Worm (Caenorhabditis elegans): ENCODE measurements around the gene H35N09.2.

Gene H35N09.2

ce11 chrX:8638679-8639184 is 33.9 kb upstream of the H35N09.2 start (continued):
- TF ChIP-seq ztf-22 (GFP tag; optimal IDR thresholded peaks at IDR 0.05) (no peak), K11D2.4 (GFP tag; IDR thresholded peaks at IDR 0.05) (no peak), mel-28 (tag; optimal IDR thresholded peaks at IDR 0.05; ENCODE audit: borderline replicate concordance) (no peak), Y56A3A.18 (GFP tag; IDR thresholded peaks at IDR 0.05) (no peak), rpc-1 (optimal IDR thresholded peaks at IDR 0.05) (peak; percentile 88), rpc-1 (tag; optimal IDR thresholded peaks at IDR 0.05) (peak; percentile 97), akir-1 (GFP tag; optimal IDR thresholded peaks at IDR 0.05) (peak; percentile 23), ama-1 (optimal IDR thresholded peaks at IDR 0.05) (no peak), ama-1 (GFP tag; optimal IDR thresholded peaks at IDR 0.05) (peak in 1 of 2 experiments; percentile 64), rec-8 (tag; optimal IDR thresholded peaks at IDR 0.05) (peak; percentile 54 to 61), ceh-27 (GFP tag; optimal IDR thresholded peaks at IDR 0.05) (no peak), madf-10 (tag; optimal IDR thresholded peaks at IDR 0.05) (peak; percentile 18), rcor-1 (GFP tag; IDR thresholded peaks at IDR 0.05) (peak; percentile 35; the same call in 1 of the 2 replicates), athp-1 (tag; optimal IDR thresholded peaks at IDR 0.05) (no peak), B0035.1 (tag; optimal IDR thresholded peaks at IDR 0.05) (no peak), D2030.7 (GFP tag; IDR thresholded peaks at IDR 0.05) (peak; percentile 68), F10E7.11 (tag; optimal IDR thresholded peaks at IDR 0.05) (no peak), F23B12.7 (tag; optimal IDR thresholded peaks at IDR 0.05; ENCODE audit: insufficient read depth) (no peak), dpff-1 (tag; optimal IDR thresholded peaks at IDR 0.05) (no peak), xnd-1 (tag; optimal IDR thresholded peaks at IDR 0.05) (no peak), ztf-3 (GFP tag; optimal IDR thresholded peaks at IDR 0.05) (no peak), lin-26 (GFP tag; IDR thresholded peaks at IDR 0.05) (peak; percentile 88), B0019.2 (GFP tag; conservative IDR thresholded peaks at IDR 0.05) (no peak), unc-62 (GFP tag; optimal IDR thresholded peaks at IDR 0.05) (no peak), tlf-1 (GFP tag; optimal IDR thresholded peaks at IDR 0.05) (no peak), aptf-2 (GFP tag; conservative IDR thresholded peaks at IDR 0.05) (no peak), somi-1 (GFP tag; optimal IDR thresholded peaks at IDR 0.05) (peak; percentile 3), Y53G8AR.9 (GFP tag; conservative IDR thresholded peaks at IDR 0.05) (0 out of 2 replicates have a peak, but pooled peaks have one; percentile 35), snpc-1.3 (tag; optimal IDR thresholded peaks at IDR 0.05; ENCODE audit: insufficient read depth) (no peak), dox-1 (GFP tag; IDR thresholded peaks at IDR 0.05) (no peak; the same call in 1 of the 2 replicates), let-607 (tag; optimal IDR thresholded peaks at IDR 0.05) (peak in 1 of 2 experiments; percentile 42), C06A6.2 (GFP tag; conservative IDR thresholded peaks at IDR 0.05) (no peak), ztf-28 (GFP tag; IDR thresholded peaks at IDR 0.05) (no peak), zim-3 (tag; optimal IDR thresholded peaks at IDR 0.05) (peak; percentile 81), nhr-179 (tag; optimal IDR thresholded peaks at IDR 0.05) (peak; percentile 52), F33H1.4 (GFP tag; IDR thresholded peaks at IDR 0.05) (no peak), snpc-1.1 (tag; optimal IDR thresholded peaks at IDR 0.05; ENCODE audit: insufficient read depth) (no peak), hlh-26 (GFP tag; conservative IDR thresholded peaks at IDR 0.05) (no peak), dpl-1 (GFP tag; optimal IDR thresholded peaks at IDR 0.05) (no peak), attf-5 (GFP tag; optimal IDR thresholded peaks at IDR 0.05) (peak; percentile 26), chd-7 (tag; optimal IDR thresholded peaks at IDR 0.05) (peak; percentile 36), nhr-120 (GFP tag; IDR thresholded peaks at IDR 0.05) (0 out of 2 replicates have a peak, but pooled peaks have one; percentile 86), F39B2.1 (GFP tag; IDR thresholded peaks at IDR 0.05) (no peak; the same call in 1 of the 2 replicates), die-1 (tag; optimal IDR thresholded peaks at IDR 0.05) (peak; percentile 91), let-526 (GFP tag; IDR thresholded peaks at IDR 0.05) (no peak), pha-4 (tag; optimal IDR thresholded peaks at IDR 0.05) (no peak), F52B5.7 (tag; optimal IDR thresholded peaks at IDR 0.05) (peak; percentile 48), F57A8.1 (GFP tag; optimal IDR thresholded peaks at IDR 0.05) (peak; percentile 61)

Data from whole organism, young adult.